Worm (Caenorhabditis elegans) whole organism, midembryonic: Measurements from ENCODE around the gene acs-15.

Experiments
- T22C8.4 ChIP-seq: fragments of 200-800 bp; sonication (Bioruptor generic); IDR thresholded peaks from 2 replicates; pipeline ENCODE4 v1.3.6; 2022; ENCODE audit warnings: missing genetic modification characterization, missing compliant biosample characterization
- flt-1 ChIP-seq: fragments of 200-800 bp; sonication (Bioruptor generic); IDR thresholded peaks from 2 replicates; pipeline ENCODE4 v1.3.6; 2022; ENCODE audit warnings: missing genetic modification characterization, missing compliant biosample characterization

ce11 chrII:927331-927730, 5.5 kb upstream of the acs-15 start, which contains the start of gene R07C3.13:
- TF ChIP-seq flt-1 (GFP tag; lab: Robert Waterston, UW) (no peak), T22C8.4 (GFP tag; lab: Robert Waterston, UW) (no peak)
